Worm (Caenorhabditis elegans): ENCODE measurements around the gene col-99.

- TF ChIP-seq elt-2 (tag; optimal IDR thresholded peaks at IDR 0.05) (no peak), zip-5 (tag; optimal IDR thresholded peaks at IDR 0.05) (no peak), pqm-1 (tag; optimal IDR thresholded peaks at IDR 0.05) (no peak), dve-1 (tag; optimal IDR thresholded peaks at IDR 0.05) (no peak), fkh-6 (tag; optimal IDR thresholded peaks at IDR 0.05) (no peak), ama-1 (optimal IDR thresholded peaks at IDR 0.05) (no peak), syd-9 (tag; optimal IDR thresholded peaks at IDR 0.05) (no peak), nhr-11 (tag; optimal IDR thresholded peaks at IDR 0.05) (no peak), lim-6 (tag; optimal IDR thresholded peaks at IDR 0.05) (no peak), unc-3 (GFP tag; conservative IDR thresholded peaks at IDR 0.05) (no peak), unc-3 (tag; optimal IDR thresholded peaks at IDR 0.05) (no peak)
Measured at ce11 chrIV:177487-177886, 29.8 kb upstream of the col-99 start.
